Fruit fly (Drosophila melanogaster): Measurements from ENCODE around the gene Tgi.

The Tgi gene

dm6 chr3L:13513112-13513538 is 26.5 kb downstream of the Tgi start, which contains the start of the genes Vps36 and Liprin-beta (continued):
- TF ChIP-seq Atf3 (GFP tag; optimal IDR thresholded peaks at IDR 0.05) (peak; percentile 86), kay (GFP tag; optimal IDR thresholded peaks at IDR 0.05) (peak; percentile 92), slou (GFP tag; optimal IDR thresholded peaks at IDR 0.05) (peak; percentile 85), CG33213 (GFP tag; optimal IDR thresholded peaks at IDR 0.05) (peak; percentile 87), ham (GFP tag; IDR thresholded peaks at IDR 0.05) (peak; percentile 81), Lhr (GFP tag; optimal IDR thresholded peaks at IDR 0.05) (peak; percentile 67), schlank (tag; optimal IDR thresholded peaks at IDR 0.05) (peak; percentile 56), eve (GFP tag; optimal IDR thresholded peaks at IDR 0.05) (peak in 1 of 2 experiments; percentile 66), ash1 (GFP tag; optimal IDR thresholded peaks at IDR 0.05) (no peak), Dip2 (GFP tag; IDR thresholded peaks at IDR 0.05) (peak; percentile 43; the same call in 1 of the 2 replicates), Rx (GFP tag; IDR thresholded peaks at IDR 0.05) (peak; percentile 60), Oaz (GFP tag; IDR thresholded peaks at IDR 0.05) (peak; percentile 85), zfh2 (GFP tag; optimal IDR thresholded peaks at IDR 0.05) (peak; percentile 96), ERR (GFP tag; optimal IDR thresholded peaks at IDR 0.05) (peak; percentile 76), Neu2 (GFP tag; optimal IDR thresholded peaks at IDR 0.05; ENCODE audit: borderline replicate concordance) (peak; percentile 46), Trl (optimal IDR thresholded peaks at IDR 0.05) (no peak), Trl (GFP tag; optimal IDR thresholded peaks at IDR 0.05) (peak; percentile 90), CG17568 (GFP tag; optimal IDR thresholded peaks at IDR 0.05) (no peak), mam (GFP tag; optimal IDR thresholded peaks at IDR 0.05) (peak; percentile 97), so (GFP tag; IDR thresholded peaks at IDR 0.05) (peak; percentile 66; the same call in 1 of the 3 replicates), Nf-YB (GFP tag; optimal IDR thresholded peaks at IDR 0.05) (peak; percentile 62), CG6254 (GFP tag; optimal IDR thresholded peaks at IDR 0.05) (no peak), CG32772 (GFP tag; IDR thresholded peaks at IDR 0.05) (peak; percentile 91), ssp (GFP tag; IDR thresholded peaks at IDR 0.05) (peak; percentile 85), pb (GFP tag; optimal IDR thresholded peaks at IDR 0.05) (peak; percentile 68), B-H2 (GFP tag; optimal IDR thresholded peaks at IDR 0.05) (no peak), Hmx (GFP tag; optimal IDR thresholded peaks at IDR 0.05) (no peak), Oli (tag; optimal IDR thresholded peaks at IDR 0.05) (peak; percentile 73), PHDP (tag; optimal IDR thresholded peaks at IDR 0.05) (peak; percentile 81), CG12236 (GFP tag; optimal IDR thresholded peaks at IDR 0.05) (peak; percentile 76), eyg (GFP tag; optimal IDR thresholded peaks at IDR 0.05) (peak; percentile 78), al (GFP tag; IDR thresholded peaks at IDR 0.05) (peak; percentile 86), CG8924 (tag; optimal IDR thresholded peaks at IDR 0.05) (peak; percentile 82), ind (GFP tag; optimal IDR thresholded peaks at IDR 0.05) (peak; percentile 94), CG18764 (GFP tag; optimal IDR thresholded peaks at IDR 0.05) (peak; percentile 77), Aef1 (GFP tag; IDR thresholded peaks at IDR 0.05) (peak; percentile 93), gfzf (GFP tag; optimal IDR thresholded peaks at IDR 0.05) (peak; percentile 26), dpn (GFP tag; optimal IDR thresholded peaks at IDR 0.05) (peak; percentile 92 to 94), croc (GFP tag; conservative IDR thresholded peaks at IDR 0.05) (peak; percentile 73), oc (tag; optimal IDR thresholded peaks at IDR 0.05) (no peak), CG1602 (GFP tag; optimal IDR thresholded peaks at IDR 0.05) (peak; percentile 93), CG13424 (tag; optimal IDR thresholded peaks at IDR 0.05) (peak; percentile 88), Xrp1 (GFP tag; IDR thresholded peaks at IDR 0.05) (peak; percentile 86), pros (GFP tag; optimal IDR thresholded peaks at IDR 0.05) (no peak), CG18262 (tag; optimal IDR thresholded peaks at IDR 0.05) (no peak), CG15514 (GFP tag; optimal IDR thresholded peaks at IDR 0.05) (peak; percentile 76), CG10431 (GFP tag; optimal IDR thresholded peaks at IDR 0.05) (no peak), CG3065 (GFP tag; optimal IDR thresholded peaks at IDR 0.05) (no peak), lab (GFP tag; optimal IDR thresholded peaks at IDR 0.05) (no peak), dysf (GFP tag; IDR thresholded peaks at IDR 0.05) (peak; percentile 89), CG7271 (tag; optimal IDR thresholded peaks at IDR 0.05) (peak; percentile 58), CG31365 (tag; optimal IDR thresholded peaks at IDR 0.05) (no peak)
